Worm (Caenorhabditis elegans) whole organism, young adult: Measurements from ENCODE around the gene Y53C12A.3.

Experiments
- ceh-79 ChIP-seq: sonication (generic microtip); optimal IDR thresholded peaks from 2 replicates; lab custom pipeline; 2017; ENCODE audit warnings: mild to moderate bottlenecking, missing genetic modification characterization, missing compliant biosample characterization
- hlh-26 ChIP-seq: fragments of 200-800 bp; sonication (Bioruptor generic); conservative IDR thresholded peaks from 2 replicates; pipeline ENCODE4 v1.3.6; 2022; ENCODE audit warnings: missing genetic modification reagents, missing genetic modification characterization, missing compliant biosample characterization
- let-526 ChIP-seq: fragments of 200-800 bp; sonication (Bioruptor generic); IDR thresholded peaks from 2 replicates; pipeline ENCODE4 v1.3.6; 2022; ENCODE audit warnings: missing genetic modification reagents, missing genetic modification characterization, missing compliant biosample characterization
- lir-1 ChIP-seq: fragments of 200-800 bp; sonication (Bioruptor generic); conservative IDR thresholded peaks from 2 replicates; pipeline ENCODE4 v1.3.6; 2022; ENCODE audit warnings: missing genetic modification reagents, missing genetic modification characterization, missing compliant biosample characterization
- madf-3 ChIP-seq: fragments of 200-800 bp; sonication (Bioruptor generic); IDR thresholded peaks from 2 replicates; pipeline ENCODE4 v1.3.6; 2022; ENCODE audit warnings: missing genetic modification reagents, missing genetic modification characterization, missing compliant biosample characterization
- pha-4 ChIP-seq: fragments of 150-350 bp; sonication (generic microtip); optimal IDR thresholded peaks from 2 replicates; lab custom pipeline; 2014; ENCODE audit warnings: missing biosample characterization, missing genetic modification reagents, missing genetic modification characterization
- sea-2 ChIP-seq: fragments of 200-800 bp; sonication (Bioruptor generic); IDR thresholded peaks from 2 replicates; pipeline ENCODE4 v1.3.6; 2022; ENCODE audit warnings: missing genetic modification characterization, missing compliant biosample characterization
- tbp1 ChIP-seq: fragments of 200-800 bp; sonication (Bioruptor generic); optimal IDR thresholded peaks from 2 replicates; lab custom pipeline; 2018; ENCODE audit warnings: mild to moderate bottlenecking, missing genetic modification characterization, missing compliant biosample characterization

DNA sequence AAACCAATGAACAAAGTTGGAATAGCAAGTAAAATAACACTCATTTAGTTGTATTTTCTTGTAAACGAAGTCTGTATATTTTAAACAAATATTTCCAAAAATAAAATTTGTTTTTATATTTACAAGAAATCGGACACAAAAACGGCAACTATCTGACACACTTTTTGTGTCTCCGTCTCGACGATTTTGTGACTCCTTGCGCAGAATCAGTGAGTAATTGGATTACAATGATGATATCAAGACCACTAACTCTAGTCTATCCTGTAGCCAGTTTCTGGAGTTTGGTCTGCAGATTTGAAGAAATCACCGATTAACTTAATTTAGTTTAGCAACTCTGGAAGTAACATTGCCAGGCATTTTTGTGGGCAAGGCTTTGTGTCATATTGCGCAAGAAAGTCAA, 43.2 kb downstream of the Y53C12A.3 start, which contains the start of gene cyp-13A10:
- no peak for TF ChIP-seq madf-3 (GFP tag; lab: Robert Waterston, UW)
- TF ChIP-seq lir-1 (GFP tag; lab: Robert Waterston, UW) = no peak
- no peak for TF ChIP-seq let-526 (GFP tag; lab: Robert Waterston, UW)
- TF ChIP-seq ceh-79 (tag; lab: Kevin White, UChicago) = no peak
- TF ChIP-seq hlh-26 (GFP tag; lab: Robert Waterston, UW) = no peak
- no peak for TF ChIP-seq pha-4 (tag; lab: Kevin White, UChicago)
- TF ChIP-seq tbp1 (GFP tag; lab: Kevin White, UChicago) = no peak
- no peak for TF ChIP-seq sea-2 (GFP tag; lab: Robert Waterston, UW)
